In the genomic region with DNA sequence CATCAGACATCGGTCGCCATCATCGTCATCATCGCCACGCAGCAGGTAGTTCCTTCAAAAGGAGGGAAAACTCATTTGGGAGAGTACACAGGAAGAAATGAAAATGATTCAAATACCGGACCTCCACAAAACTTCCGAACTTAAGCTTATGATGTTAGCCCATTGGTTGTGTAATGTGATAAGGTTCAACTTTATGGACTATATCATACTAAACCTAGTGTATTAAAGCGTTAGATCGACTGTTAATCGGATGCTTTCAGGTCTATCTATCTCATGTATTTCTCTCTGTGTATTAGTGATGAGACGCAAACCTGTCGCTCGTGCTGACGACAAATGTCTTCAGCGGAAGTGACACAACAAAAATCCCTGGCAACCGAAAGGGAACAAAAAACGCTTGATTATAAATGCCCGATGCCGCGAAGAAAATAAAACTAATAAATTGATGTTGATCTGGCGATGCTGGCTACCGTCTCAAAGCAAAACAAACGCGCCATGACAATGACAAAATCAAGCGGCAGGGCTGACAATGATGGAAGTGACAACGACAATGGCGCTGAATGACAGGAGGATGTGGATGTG, we compare ENCODE assay signal across 1 fruit fly cellular context.
TF ChIP-seq lines count a peak whose summit lies in the region.

No protein-coding gene starts in this region.

TF ChIP-seq in whole organism, embryonic, 481 proteins besides CTCF, POLR2A, EP300 and RAD21 (continued from another document and continues in another):
- TF ChIP-seq CG32532 (GFP tag; IDR thresholded peaks at IDR 0.05; lab: Robert Waterston, UW) (no peak), Camta (GFP tag; optimal IDR thresholded peaks at IDR 0.05; lab: Kevin White, UChicago) (peak; percentile 68), CG8924 (tag; optimal IDR thresholded peaks at IDR 0.05; lab: Kevin White, UChicago) (peak; percentile 83), CG14667 (GFP tag; IDR thresholded peaks at IDR 0.05; lab: Robert Waterston, UW) (no peak), Opbp (GFP tag; IDR thresholded peaks at IDR 0.05; lab: Robert Waterston, UW; ENCODE audit: partially characterized antibody) (no peak), PHDP (tag; optimal IDR thresholded peaks at IDR 0.05; lab: Kevin White, UChicago) (peak; percentile 69), Ptx1 (GFP tag; IDR thresholded peaks at IDR 0.05; lab: Robert Waterston, UW) (peak; percentile 61), Bdp1 (GFP tag; optimal IDR thresholded peaks at IDR 0.05; lab: Kevin White, UChicago) (peak; percentile 59), shn (GFP tag; optimal IDR thresholded peaks at IDR 0.05; lab: Kevin White, UChicago) (peak; percentile 78), gce (GFP tag; IDR thresholded peaks at IDR 0.05; lab: Robert Waterston, UW) (no peak), CG17385 (GFP tag; optimal IDR thresholded peaks at IDR 0.05; lab: Kevin White, UChicago) (peak; percentile 58), CG7963 (GFP tag; IDR thresholded peaks at IDR 0.05; lab: Robert Waterston, UW; ENCODE audit: partially characterized antibody) (no peak), CG3726 (GFP tag; IDR thresholded peaks at IDR 0.05; lab: Robert Waterston, UW) (peak; percentile 56; the same call in 1 of the 3 replicates), dan (GFP tag; IDR thresholded peaks at IDR 0.05; lab: Robert Waterston, UW) (peak; percentile 82; the same call in 1 of the 2 replicates), Mad (GFP tag; optimal IDR thresholded peaks at IDR 0.05; lab: Kevin White, UChicago) (peak; percentile 64), MESR4 (GFP tag; optimal IDR thresholded peaks at IDR 0.05; lab: Kevin White, UChicago) (peak; percentile 8), MBD-R2 (GFP tag; IDR thresholded peaks at IDR 0.05; lab: Robert Waterston, UW) (no peak), Six4 (GFP tag; optimal IDR thresholded peaks at IDR 0.05; lab: Kevin White, UChicago) (peak; percentile 84), zfh2 (GFP tag; optimal IDR thresholded peaks at IDR 0.05; lab: Kevin White, UChicago) (no peak), C15 (GFP tag; IDR thresholded peaks at IDR 0.05; lab: Robert Waterston, UW) (no peak), CG4730 (GFP tag; IDR thresholded peaks at IDR 0.05; lab: Robert Waterston, UW) (no peak), Sry-δ (GFP tag; optimal IDR thresholded peaks at IDR 0.05; lab: Kevin White, UChicago) (peak; percentile 63), HLH54F (GFP tag; optimal IDR thresholded peaks at IDR 0.05; lab: Kevin White, UChicago) (peak; percentile 58), CG10209 (GFP tag; optimal IDR thresholded peaks at IDR 0.05; lab: Kevin White, UChicago) (peak; percentile 78), rib (GFP tag; IDR thresholded peaks at IDR 0.05; lab: Robert Waterston, UW) (no peak), Doc3 (GFP tag; IDR thresholded peaks at IDR 0.05; lab: Robert Waterston, UW; ENCODE audit: partially characterized antibody) (no peak), CG5953 (GFP tag; IDR thresholded peaks at IDR 0.05; lab: Robert Waterston, UW) (0 out of 2 replicates have a peak, but pooled peaks have one; percentile 7), CG11723 (GFP tag; optimal IDR thresholded peaks at IDR 0.05; lab: Kevin White, UChicago) (peak; percentile 72), scrt (GFP tag; optimal IDR thresholded peaks at IDR 0.05; lab: Kevin White, UChicago) (peak; percentile 49), CG10543 (GFP tag; optimal IDR thresholded peaks at IDR 0.05; lab: Kevin White, UChicago) (no peak), CG4404 (GFP tag; IDR thresholded peaks at IDR 0.05; lab: Robert Waterston, UW) (peak; percentile 76), vnd (GFP tag; IDR thresholded peaks at IDR 0.05; lab: Robert Waterston, UW; ENCODE audit: partially characterized antibody) (no peak), CG12071 (GFP tag; optimal IDR thresholded peaks at IDR 0.05; lab: Kevin White, UChicago) (peak; percentile 69), Vsx1 (GFP tag; optimal IDR thresholded peaks at IDR 0.05; lab: Kevin White, UChicago) (peak; percentile 55), insv (GFP tag; optimal IDR thresholded peaks at IDR 0.05; lab: Kevin White, UChicago) (no peak), nau (GFP tag; optimal IDR thresholded peaks at IDR 0.05; lab: Kevin White, UChicago) (no peak), stwl (tag; optimal IDR thresholded peaks at IDR 0.05; lab: Kevin White, UChicago) (peak; percentile 51), CG1233 (GFP tag; optimal IDR thresholded peaks at IDR 0.05; lab: Kevin White, UChicago) (peak; percentile 69), dm (GFP tag; optimal IDR thresholded peaks at IDR 0.05; lab: Kevin White, UChicago) (peak; percentile 66), caup (GFP tag; optimal IDR thresholded peaks at IDR 0.05; lab: Kevin White, UChicago; ENCODE audit: severe bottlenecking) (peak; percentile 34), schlank (tag; optimal IDR thresholded peaks at IDR 0.05; lab: Kevin White, UChicago) (no peak), dysf (GFP tag; IDR thresholded peaks at IDR 0.05; lab: Robert Waterston, UW) (peak; percentile 64; the same call in 2 of the 3 replicates), Lhr (GFP tag; optimal IDR thresholded peaks at IDR 0.05; lab: Kevin White, UChicago) (peak; percentile 64), ATbp (GFP tag; optimal IDR thresholded peaks at IDR 0.05; lab: Kevin White, UChicago) (peak; percentile 55), CG18011 (GFP tag; optimal IDR thresholded peaks at IDR 0.05; lab: Kevin White, UChicago) (no peak), eve (GFP tag; optimal IDR thresholded peaks at IDR 0.05; lab: Kevin White, UChicago) (peak; percentile 66 to 86), Hr51 (GFP tag; optimal IDR thresholded peaks at IDR 0.05; lab: Kevin White, UChicago) (peak; percentile 36 to 55), cato (GFP tag; optimal IDR thresholded peaks at IDR 0.05; lab: Kevin White, UChicago; ENCODE audit: borderline replicate concordance) (peak; percentile 21), CG10431 (GFP tag; optimal IDR thresholded peaks at IDR 0.05; lab: Kevin White, UChicago) (no peak), sna (GFP tag; IDR thresholded peaks at IDR 0.05; lab: Robert Waterston, UW; ENCODE audit: partially characterized antibody) (no peak), mirr (GFP tag; optimal IDR thresholded peaks at IDR 0.05; lab: Kevin White, UChicago) (no peak), NFAT (GFP tag; IDR thresholded peaks at IDR 0.05; lab: Robert Waterston, UW) (no peak), Ssrp (tag; optimal IDR thresholded peaks at IDR 0.05; lab: Kevin White, UChicago) (peak; percentile 78), pzg (GFP tag; optimal IDR thresholded peaks at IDR 0.05; lab: Kevin White, UChicago) (no peak), ftz-f1 (GFP tag; optimal IDR thresholded peaks at IDR 0.05; lab: Kevin White, UChicago) (no peak), gfzf (GFP tag; optimal IDR thresholded peaks at IDR 0.05; lab: Kevin White, UChicago) (no peak), gro (GFP tag; optimal IDR thresholded peaks at IDR 0.05; lab: Kevin White, UChicago) (no peak), Fer1 (GFP tag; optimal IDR thresholded peaks at IDR 0.05; lab: Kevin White, UChicago) (peak; percentile 25), wek (GFP tag; optimal IDR thresholded peaks at IDR 0.05; lab: Kevin White, UChicago) (peak; percentile 11), ash1 (GFP tag; optimal IDR thresholded peaks at IDR 0.05; lab: Kevin White, UChicago) (no peak), CG12744 (GFP tag; optimal IDR thresholded peaks at IDR 0.05; lab: Kevin White, UChicago) (peak; percentile 66), CG6254 (GFP tag; optimal IDR thresholded peaks at IDR 0.05; lab: Kevin White, UChicago) (peak; percentile 82), CkIIα-i1 (GFP tag; IDR thresholded peaks at IDR 0.05; lab: Robert Waterston, UW) (no peak), lmd (GFP tag; IDR thresholded peaks at IDR 0.05; lab: Robert Waterston, UW) (peak; percentile 66), Max (GFP tag; optimal IDR thresholded peaks at IDR 0.05; lab: Kevin White, UChicago) (peak; percentile 69), CG30020 (tag; optimal IDR thresholded peaks at IDR 0.05; lab: Kevin White, UChicago) (peak; percentile 39), bsh (GFP tag; optimal IDR thresholded peaks at IDR 0.05; lab: Kevin White, UChicago) (peak; percentile 38 to 84), CG17829 (tag; optimal IDR thresholded peaks at IDR 0.05; lab: Kevin White, UChicago) (peak; percentile 88), CG2116 (GFP tag; optimal IDR thresholded peaks at IDR 0.05; lab: Kevin White, UChicago) (peak; percentile 49), run (tag; optimal IDR thresholded peaks at IDR 0.05; lab: Kevin White, UChicago) (no peak), CG5245 (GFP tag; optimal IDR thresholded peaks at IDR 0.05; lab: Kevin White, UChicago) (peak; percentile 65), tap (tag; optimal IDR thresholded peaks at IDR 0.05; lab: Kevin White, UChicago) (peak; percentile 69), kni (GFP tag; optimal IDR thresholded peaks at IDR 0.05; lab: Kevin White, UChicago) (peak; percentile 65), CG10979 (tag; optimal IDR thresholded peaks at IDR 0.05; lab: Kevin White, UChicago) (peak; percentile 93), HmgZ (tag; optimal IDR thresholded peaks at IDR 0.05; lab: Kevin White, UChicago) (peak; percentile 28), odd (GFP tag; optimal IDR thresholded peaks at IDR 0.05; lab: Kevin White, UChicago) (peak; percentile 55), CG6683 (GFP tag; optimal IDR thresholded peaks at IDR 0.05; lab: Kevin White, UChicago) (no peak), CG6791 (GFP tag; IDR thresholded peaks at IDR 0.05; lab: Robert Waterston, UW; ENCODE audit: partially characterized antibody) (0 out of 3 replicates have a peak, but pooled peaks have one; percentile 25), Sin3A (optimal IDR thresholded peaks at IDR 0.05; lab: Kevin White, UChicago) (no peak), dmrt99B (tag; optimal IDR thresholded peaks at IDR 0.05; lab: Kevin White, UChicago) (peak; percentile 72), CG18476 (GFP tag; optimal IDR thresholded peaks at IDR 0.05; lab: Kevin White, UChicago) (peak; percentile 29), cas (GFP tag; IDR thresholded peaks at IDR 0.05; lab: Robert Waterston, UW) (no peak), CG30403 (GFP tag; optimal IDR thresholded peaks at IDR 0.05; lab: Kevin White, UChicago) (peak; percentile 67), ssp (GFP tag; IDR thresholded peaks at IDR 0.05; lab: Robert Waterston, UW) (peak; percentile 48; the same call in 1 of the 2 replicates), usp (GFP tag; optimal IDR thresholded peaks at IDR 0.05; lab: Kevin White, UChicago) (no peak), zen (tag; optimal IDR thresholded peaks at IDR 0.05; lab: Kevin White, UChicago) (peak; percentile 97), sqz (GFP tag; optimal IDR thresholded peaks at IDR 0.05; lab: Kevin White, UChicago) (peak; percentile 50), luna (GFP tag; optimal IDR thresholded peaks at IDR 0.05; lab: Kevin White, UChicago) (no peak), CG7556 (GFP tag; optimal IDR thresholded peaks at IDR 0.05; lab: Kevin White, UChicago) (peak; percentile 81), ham (GFP tag; IDR thresholded peaks at IDR 0.05; lab: Robert Waterston, UW) (no peak), CG42726 (GFP tag; IDR thresholded peaks at IDR 0.05; lab: Robert Waterston, UW; ENCODE audit: partially characterized antibody) (no peak), CG8281 (tag; optimal IDR thresholded peaks at IDR 0.05; lab: Kevin White, UChicago) (peak; percentile 43), CG7928 (GFP tag; optimal IDR thresholded peaks at IDR 0.05; lab: Kevin White, UChicago) (no peak), klu (GFP tag; IDR thresholded peaks at IDR 0.05; lab: Robert Waterston, UW) (no peak), Hmr (GFP tag; optimal IDR thresholded peaks at IDR 0.05; lab: Kevin White, UChicago) (peak; percentile 28), bigmax (GFP tag; optimal IDR thresholded peaks at IDR 0.05; lab: Kevin White, UChicago) (no peak), nmo (GFP tag; optimal IDR thresholded peaks at IDR 0.05; lab: Kevin White, UChicago) (peak; percentile 82), exex (tag; optimal IDR thresholded peaks at IDR 0.05; lab: Kevin White, UChicago) (no peak), unpg (GFP tag; optimal IDR thresholded peaks at IDR 0.05; lab: Kevin White, UChicago) (peak; percentile 83), CG13624 (GFP tag; optimal IDR thresholded peaks at IDR 0.05; lab: Kevin White, UChicago) (peak; percentile 61), Med (GFP tag; lab: Kevin White, UChicago) (peak; percentile 90), CG17361 (GFP tag; IDR thresholded peaks at IDR 0.05; lab: Robert Waterston, UW) (peak; percentile 89), Sox102F (GFP tag; optimal IDR thresholded peaks at IDR 0.05; lab: Kevin White, UChicago) (peak; percentile 72), Fer3 (tag; optimal IDR thresholded peaks at IDR 0.05; lab: Kevin White, UChicago) (peak; percentile 53), chif (GFP tag; optimal IDR thresholded peaks at IDR 0.05; lab: Kevin White, UChicago) (peak; percentile 56 to 92), tll (GFP tag; optimal IDR thresholded peaks at IDR 0.05; lab: Kevin White, UChicago) (peak; percentile 7 to 34), CG7745 (tag; optimal IDR thresholded peaks at IDR 0.05; lab: Kevin White, UChicago) (peak; percentile 8), bcd (GFP tag; optimal IDR thresholded peaks at IDR 0.05; lab: Kevin White, UChicago) (peak; percentile 72), CG10654 (GFP tag; optimal IDR thresholded peaks at IDR 0.05; lab: Kevin White, UChicago) (peak; percentile 52), CG3407 (GFP tag; optimal IDR thresholded peaks at IDR 0.05; lab: Kevin White, UChicago) (peak; percentile 41), CG11504 (tag; optimal IDR thresholded peaks at IDR 0.05; lab: Kevin White, UChicago) (peak; percentile 77), gsb (GFP tag; IDR thresholded peaks at IDR 0.05; lab: Robert Waterston, UW) (no peak), mld (GFP tag; IDR thresholded peaks at IDR 0.05; lab: Robert Waterston, UW; ENCODE audit: partially characterized antibody) (no peak), otp (GFP tag; IDR thresholded peaks at IDR 0.05; lab: Robert Waterston, UW) (peak; percentile 71; the same call in 2 of the 3 replicates), Ravus (GFP tag; IDR thresholded peaks at IDR 0.05; lab: Robert Waterston, UW) (no peak), CG1647 (GFP tag; optimal IDR thresholded peaks at IDR 0.05; lab: Kevin White, UChicago) (peak; percentile 37), Dp (GFP tag; optimal IDR thresholded peaks at IDR 0.05; lab: Kevin White, UChicago) (no peak), gsb-n (tag; optimal IDR thresholded peaks at IDR 0.05; lab: Kevin White, UChicago) (peak; percentile 79), tup (GFP tag; optimal IDR thresholded peaks at IDR 0.05; lab: Kevin White, UChicago) (peak; percentile 13), CG7271 (tag; optimal IDR thresholded peaks at IDR 0.05; lab: Kevin White, UChicago) (peak; percentile 52), Adf1 (GFP tag; IDR thresholded peaks at IDR 0.05; lab: Robert Waterston, UW) (no peak), CG11456 (GFP tag; IDR thresholded peaks at IDR 0.05; lab: Robert Waterston, UW) (no peak), CG17328 (GFP tag; IDR thresholded peaks at IDR 0.05; lab: Robert Waterston, UW) (peak; percentile 84), CG11560 (tag; IDR thresholded peaks at IDR 0.05; lab: Robert Waterston, UW) (0 out of 3 replicates have a peak, but pooled peaks have one; percentile 13)
